Fruit fly (Drosophila melanogaster) whole organism, embryonic: Measurements from ENCODE around the gene SPR.
A peak's percentile ranks its signal among the peaks of the same experiment; 100 is the strongest.

Experiments used
- Atf-2 ChIP-seq: fragments of 200-800 bp; sonication (Bioruptor generic); optimal IDR thresholded peaks from 2 replicates; lab custom pipeline; 2016; ENCODE audit warnings: missing biosample characterization, missing genetic modification characterization
- Atf3 ChIP-seq: fragments of 200-800 bp; sonication (Bioruptor generic); optimal IDR thresholded peaks from 3 replicates; lab custom pipeline; 2016; ENCODE audit warnings: missing biosample characterization, missing genetic modification characterization
- BEAF-32 ChIP-seq: fragments of 200-800 bp; sonication (Bioruptor generic); optimal IDR thresholded peaks from 3 replicates; lab custom pipeline; 2017; ENCODE audit warnings: missing biosample characterization, missing genetic modification characterization, mild to moderate bottlenecking, moderate library complexity, missing genetic modification reagents
- Bteb2 ChIP-seq: fragments of 200-800 bp; sonication (Bioruptor generic); optimal IDR thresholded peaks from 2 replicates; lab custom pipeline; 2016; ENCODE audit warnings: missing biosample characterization, missing genetic modification characterization
- CG11398 ChIP-seq: fragments of 200-800 bp; sonication (Bioruptor generic); optimal IDR thresholded peaks from 2 replicates; lab custom pipeline; 2016; ENCODE audit warnings: missing biosample characterization, missing genetic modification characterization
- CG11560 ChIP-seq: fragments of 200-800 bp; sonication (Bioruptor generic); IDR thresholded peaks from 3 replicates; pipeline ENCODE4 v1.3.6; 2022; ENCODE audit warnings: missing biosample characterization, missing genetic modification characterization
- CG12104 ChIP-seq: fragments of 200-800 bp; sonication (Bioruptor generic); optimal IDR thresholded peaks from 3 replicates; lab custom pipeline; 2016; ENCODE audit warnings: missing biosample characterization, missing genetic modification characterization
- CG12744 ChIP-seq: fragments of 200-800 bp; sonication (Bioruptor generic); optimal IDR thresholded peaks from 2 replicates; lab custom pipeline; 2016; ENCODE audit warnings: missing biosample characterization, missing genetic modification characterization
- CG14014 ChIP-seq: fragments of 200-800 bp; sonication (Bioruptor generic); IDR thresholded peaks from 2 replicates; pipeline ENCODE4 v1.3.6; 2022; ENCODE audit warnings: missing biosample characterization, missing genetic modification characterization
- CG14965 ChIP-seq: fragments of 200-800 bp; sonication (Bioruptor generic); optimal IDR thresholded peaks from 2 replicates; lab custom pipeline; 2016; ENCODE audit warnings: missing biosample characterization, missing genetic modification characterization, borderline replicate concordance
- CG15696 ChIP-seq: fragments of 200-800 bp; sonication (Bioruptor generic); optimal IDR thresholded peaks from 2 replicates; lab custom pipeline; 2019; ENCODE audit warnings: missing biosample characterization, mild to moderate bottlenecking, missing genetic modification characterization, moderate library complexity
- CG17186 ChIP-seq: fragments of 200-800 bp; sonication (Bioruptor generic); optimal IDR thresholded peaks from 3 replicates; lab custom pipeline; 2017; ENCODE audit warnings: missing biosample characterization, missing genetic modification reagents, missing genetic modification characterization
- CG17359 ChIP-seq: fragments of 200-800 bp; sonication (Bioruptor generic); optimal IDR thresholded peaks from 3 replicates; lab custom pipeline; 2018; ENCODE audit warnings: missing biosample characterization, mild to moderate bottlenecking, missing genetic modification characterization, moderate library complexity
- CG17385 ChIP-seq: fragments of 200-800 bp; sonication (Bioruptor generic); optimal IDR thresholded peaks from 3 replicates; lab custom pipeline; 2018; ENCODE audit warnings: missing biosample characterization, mild to moderate bottlenecking, missing genetic modification characterization
- CG31224 ChIP-seq: fragments of 200-800 bp; sonication (Bioruptor generic); IDR thresholded peaks from 2 replicates; pipeline ENCODE4 v1.3.6; 2022; ENCODE audit warnings: missing biosample characterization, missing genetic modification characterization
- CG3995 ChIP-seq: fragments of 200-800 bp; sonication (Bioruptor generic); optimal IDR thresholded peaks from 3 replicates; lab custom pipeline; 2016; ENCODE audit warnings: missing biosample characterization, missing genetic modification characterization
- CG4282 ChIP-seq: fragments of 200-800 bp; sonication (Bioruptor generic); optimal IDR thresholded peaks from 2 replicates; lab custom pipeline; 2016; ENCODE audit warnings: missing biosample characterization, missing genetic modification characterization
- CG7271 ChIP-seq: fragments of 200-800 bp; sonication (Bioruptor generic); optimal IDR thresholded peaks from 2 replicates; lab custom pipeline; 2018; ENCODE audit warnings: missing biosample characterization, mild to moderate bottlenecking, missing genetic modification characterization, moderate library complexity
- CG7357 ChIP-seq: fragments of 200-800 bp; sonication (Bioruptor generic); IDR thresholded peaks from 3 replicates; pipeline ENCODE4 v1.3.6; 2022; ENCODE audit warnings: missing biosample characterization, missing genetic modification characterization
- CG8388 ChIP-seq: fragments of 200-800 bp; sonication (Bioruptor generic); optimal IDR thresholded peaks from 2 replicates; lab custom pipeline; 2019; ENCODE audit warnings: missing biosample characterization, mild to moderate bottlenecking, missing genetic modification characterization, moderate library complexity
- CG9817 ChIP-seq: fragments of 200-800 bp; sonication (Bioruptor generic); optimal IDR thresholded peaks from 2 replicates; lab custom pipeline; 2018; ENCODE audit warnings: missing biosample characterization, mild to moderate bottlenecking, missing genetic modification characterization, moderate library complexity
- CG9932 ChIP-seq: fragments of 200-800 bp; sonication (Bioruptor generic); IDR thresholded peaks from 2 replicates; pipeline ENCODE4 v1.3.6; 2022; ENCODE audit warnings: missing biosample characterization, missing genetic modification characterization
- CoRest ChIP-seq: fragments of 200-800 bp; sonication (Bioruptor generic); optimal IDR thresholded peaks from 3 replicates; lab custom pipeline; 2018; ENCODE audit warnings: missing biosample characterization, mild to moderate bottlenecking, missing genetic modification characterization, moderate library complexity
- Deaf1 ChIP-seq: fragments of 200-800 bp; optimal IDR thresholded peaks from 3 replicates; lab custom pipeline; 2019; ENCODE audit warnings: missing biosample characterization, mild to moderate bottlenecking, missing genetic modification characterization, moderate library complexity
- Dll ChIP-seq: fragments of 200-800 bp; sonication (Bioruptor generic); IDR thresholded peaks from 4 replicates; pipeline ENCODE4 v1.3.6; 2022; ENCODE audit warnings: missing biosample characterization, missing genetic modification characterization; ENCODE audit not compliant: partially characterized antibody
- HLH4C ChIP-seq: fragments of 200-800 bp; sonication (Bioruptor generic); IDR thresholded peaks from 3 replicates; pipeline ENCODE4 v1.3.6; 2022; ENCODE audit warnings: missing biosample characterization, missing genetic modification characterization; ENCODE audit not compliant: partially characterized antibody
- Lim3 ChIP-seq: fragments of 200-800 bp; sonication (Bioruptor generic); IDR thresholded peaks from 2 replicates; pipeline ENCODE4 v1.3.6; 2022; ENCODE audit warnings: missing biosample characterization, missing genetic modification characterization
- Side ChIP-seq: fragments of 200-800 bp; sonication (Bioruptor generic); optimal IDR thresholded peaks from 2 replicates; lab custom pipeline; 2016; ENCODE audit warnings: missing biosample characterization, missing genetic modification characterization
- Sry-δ ChIP-seq: fragments of 200-800 bp; sonication (Bioruptor generic); optimal IDR thresholded peaks from 2 replicates; lab custom pipeline; 2016; ENCODE audit warnings: missing biosample characterization, missing genetic modification characterization
- Ssrp ChIP-seq: fragments of 200-800 bp; sonication (Bioruptor generic); optimal IDR thresholded peaks from 2 replicates; lab custom pipeline; 2018; ENCODE audit warnings: missing biosample characterization, mild to moderate bottlenecking, missing genetic modification characterization, moderate library complexity
- Tbp ChIP-seq: fragments of >200 bp; optimal IDR thresholded peaks from 2 replicates; lab custom pipeline; 2018; ENCODE audit warnings: missing biosample characterization, missing genetic modification characterization
- Vsx1 ChIP-seq: fragments of 200-800 bp; sonication (Bioruptor generic); optimal IDR thresholded peaks from 2 replicates; lab custom pipeline; 2017; ENCODE audit warnings: missing biosample characterization, mild to moderate bottlenecking, missing genetic modification characterization, missing genetic modification reagents
- aop ChIP-seq: fragments of 200-800 bp; sonication (Bioruptor generic); IDR thresholded peaks from 2 replicates; pipeline ENCODE4 v1.3.6; 2022; ENCODE audit warnings: missing biosample characterization, missing genetic modification characterization
- crol ChIP-seq: fragments of 200-800 bp; sonication (Bioruptor generic); IDR thresholded peaks from 2 replicates; pipeline ENCODE4 v1.3.6; 2022; ENCODE audit warnings: missing biosample characterization, missing genetic modification characterization
- dan ChIP-seq: fragments of 200-800 bp; sonication (Bioruptor generic); IDR thresholded peaks from 2 replicates; pipeline ENCODE4 v1.3.6; 2022; ENCODE audit warnings: missing biosample characterization, missing genetic modification characterization
- dati ChIP-seq: fragments of 200-800 bp; sonication (Bioruptor generic); IDR thresholded peaks from 2 replicates; pipeline ENCODE4 v1.3.6; 2022; ENCODE audit warnings: missing biosample characterization, missing genetic modification characterization
- ftz-f1 ChIP-seq: fragments of 200-800 bp; sonication (Bioruptor generic); optimal IDR thresholded peaks from 2 replicates; lab custom pipeline; 2016; ENCODE audit warnings: missing biosample characterization, missing genetic modification characterization
- gfzf ChIP-seq: fragments of 200-800 bp; sonication (Bioruptor generic); optimal IDR thresholded peaks from 2 replicates; lab custom pipeline; 2016; ENCODE audit warnings: missing biosample characterization, mild to moderate bottlenecking, missing genetic modification characterization, moderate library complexity
- grau ChIP-seq: fragments of 200-800 bp; optimal IDR thresholded peaks from 3 replicates; lab custom pipeline; 2019; ENCODE audit warnings: missing biosample characterization, mild to moderate bottlenecking, missing genetic modification characterization, moderate library complexity
- gt ChIP-seq: fragments of 200-800 bp; sonication (Bioruptor generic); IDR thresholded peaks from 2 replicates; pipeline ENCODE4 v1.3.6; 2022; ENCODE audit warnings: missing biosample characterization, missing genetic modification characterization
- ham ChIP-seq: fragments of 200-800 bp; sonication (Bioruptor generic); IDR thresholded peaks from 2 replicates; pipeline ENCODE4 v1.3.6; 2022; ENCODE audit warnings: missing biosample characterization, missing genetic modification characterization
- nerfin-1 ChIP-seq: fragments of 200-800 bp; sonication (Bioruptor generic); optimal IDR thresholded peaks from 3 replicates; lab custom pipeline; 2019; ENCODE audit warnings: missing biosample characterization, mild to moderate bottlenecking, missing genetic modification characterization, moderate library complexity
- oc ChIP-seq: fragments of 200-800 bp; sonication (Bioruptor generic); optimal IDR thresholded peaks from 2 replicates; lab custom pipeline; 2018; ENCODE audit warnings: missing biosample characterization, mild to moderate bottlenecking, missing genetic modification characterization, moderate library complexity
- otp ChIP-seq: fragments of 200-800 bp; sonication (Bioruptor generic); IDR thresholded peaks from 3 replicates; pipeline ENCODE4, ENCODE4 v1.3.6; 2022; ENCODE audit warnings: missing biosample characterization, missing genetic modification characterization
- sob ChIP-seq: fragments of 200-800 bp; sonication (Bioruptor generic); IDR thresholded peaks from 2 replicates; pipeline ENCODE4 v1.3.6; 2022; ENCODE audit warnings: missing biosample characterization, missing genetic modification characterization
- sqz ChIP-seq: fragments of 200-800 bp; sonication (Bioruptor generic); optimal IDR thresholded peaks from 3 replicates; lab custom pipeline; 2018; ENCODE audit warnings: missing biosample characterization, mild to moderate bottlenecking, missing genetic modification characterization
- tgo ChIP-seq: fragments of 200-800 bp; sonication (Bioruptor generic); IDR thresholded peaks from 3 replicates; pipeline ENCODE4 v1.3.6; 2022; ENCODE audit warnings: missing biosample characterization, missing genetic modification characterization
- trh ChIP-seq: fragments of 200-800 bp; sonication (Bioruptor generic); optimal IDR thresholded peaks from 2 replicates; lab custom pipeline; 2016; ENCODE audit warnings: missing biosample characterization, missing genetic modification characterization
- ttk ChIP-seq: fragments of 200-800 bp; sonication (Bioruptor generic); IDR thresholded peaks from 2 replicates; pipeline ENCODE4 v2.1.2; 2022; ENCODE audit warnings: missing biosample characterization, missing genetic modification characterization
- vnd ChIP-seq: fragments of 200-800 bp; sonication (Bioruptor generic); IDR thresholded peaks from 3 replicates; pipeline ENCODE4 v1.3.6; 2022; ENCODE audit warnings: missing biosample characterization, missing genetic modification characterization; ENCODE audit not compliant: partially characterized antibody

SPR gene

DNA sequence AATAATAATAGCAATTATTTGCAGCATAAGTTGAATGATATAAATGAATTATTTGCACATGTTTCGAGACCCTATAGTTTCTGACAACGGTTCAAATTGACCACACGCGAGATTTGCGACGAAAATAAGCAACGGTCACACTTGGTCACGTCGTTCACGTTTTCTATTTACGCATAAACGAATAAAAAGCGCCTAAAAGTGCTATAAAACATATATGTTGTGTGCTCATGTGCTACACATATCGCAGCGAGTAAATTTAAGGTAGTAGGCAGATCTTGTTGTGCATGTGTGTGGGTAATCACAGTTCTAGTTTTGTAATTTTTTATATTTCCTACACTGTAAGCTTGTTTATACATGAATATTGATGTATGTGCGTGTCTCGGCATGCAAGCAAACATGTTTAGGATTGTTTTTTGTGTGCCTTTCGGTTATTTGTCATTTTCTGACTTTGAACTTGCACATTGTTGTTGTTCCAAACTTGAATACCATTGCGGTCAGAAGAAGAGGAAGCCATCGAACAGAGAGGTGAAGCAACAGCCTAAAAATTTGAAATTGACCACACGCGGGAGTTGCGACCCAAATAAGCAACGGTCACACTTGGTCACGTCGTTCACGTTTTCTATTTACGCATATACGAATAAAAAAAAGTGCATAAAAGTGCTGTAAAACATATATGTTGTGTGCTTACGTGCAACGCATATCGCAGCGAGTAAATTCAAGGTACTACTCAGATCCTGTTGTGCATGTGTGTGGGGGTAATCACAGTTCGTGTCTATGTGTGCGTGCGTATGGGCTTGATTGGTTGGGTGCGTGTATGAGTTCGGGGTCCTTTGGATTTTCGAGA is 24.8 kb upstream of the SPR start, which contains the start of gene Usp16-45 (continued):
- TF ChIP-seq CG11560 (tag; lab: Robert Waterston, UW) (no peak), CG9932 (GFP tag; lab: Robert Waterston, UW) (no peak), nerfin-1 (tag; lab: Kevin White, UChicago) (no peak), CG17385 (GFP tag; lab: Kevin White, UChicago) (peak; percentile 47), CG17186 (GFP tag; lab: Kevin White, UChicago) (no peak), CG31224 (GFP tag; lab: Robert Waterston, UW) (no peak), CG15696 (no peak), CG17359 (tag; lab: Kevin White, UChicago) (no peak), Atf-2 (GFP tag; lab: Kevin White, UChicago) (no peak), CG12744 (GFP tag; lab: Kevin White, UChicago) (no peak), sob (GFP tag; lab: Robert Waterston, UW) (no peak), CG9817 (no peak), BEAF-32 (GFP tag; lab: Kevin White, UChicago) (peak; percentile 63), Sry-δ (GFP tag; lab: Kevin White, UChicago) (peak; percentile 30), CoRest (tag; lab: Kevin White, UChicago) (no peak), ttk (GFP tag; lab: Robert Waterston, UW) (no peak), CG3995 (peak; percentile 75), CG14014 (no peak), ham (no peak), tgo (no peak), trh (GFP tag; lab: Kevin White, UChicago) (no peak), dati (GFP tag; lab: Robert Waterston, UW) (no peak), CG8388 (no peak), crol (GFP tag; lab: Robert Waterston, UW) (no peak), gfzf (GFP tag; lab: Kevin White, UChicago) (peak; percentile 66), otp (GFP tag; lab: Robert Waterston, UW) (no peak), CG4282 (no peak), Dll (GFP tag; lab: Robert Waterston, UW) (0 out of 4 replicates have a peak, but pooled peaks have one; percentile 41), Lim3 (GFP tag; lab: Robert Waterston, UW) (no peak), aop (GFP tag; lab: Robert Waterston, UW) (no peak), Side (GFP tag; lab: Kevin White, UChicago) (no peak), oc (tag; lab: Kevin White, UChicago) (no peak), Deaf1 (no peak), CG12104 (GFP tag; lab: Kevin White, UChicago) (no peak), gt (GFP tag; lab: Robert Waterston, UW) (no peak), ftz-f1 (GFP tag; lab: Kevin White, UChicago) (no peak), HLH4C (GFP tag; lab: Robert Waterston, UW) (no peak), Atf3 (GFP tag; lab: Kevin White, UChicago) (no peak), Vsx1 (no peak), grau (no peak), dan (GFP tag; lab: Robert Waterston, UW) (no peak), sqz (GFP tag; lab: Kevin White, UChicago) (no peak), Ssrp (tag; lab: Kevin White, UChicago) (no peak), vnd (GFP tag; lab: Robert Waterston, UW) (no peak), Tbp (GFP tag; lab: Kevin White, UChicago) (no peak), Bteb2 (no peak), CG14965 (no peak), CG11398 (GFP tag; lab: Kevin White, UChicago) (no peak), CG7357 (GFP tag; lab: Robert Waterston, UW) (no peak), CG7271 (no peak)
